Fruit fly (Drosophila melanogaster) whole organism, embryonic: ENCODE results near the gene TrpRS.

Source experiments
- ATbp ChIP-seq: fragments of 200-800 bp; sonication (Bioruptor generic); optimal IDR thresholded peaks from 2 replicates; lab custom pipeline; 2017; ENCODE audit warnings: missing biosample characterization, mild to moderate bottlenecking, missing genetic modification characterization, missing genetic modification reagents
- Blimp-1 ChIP-seq: fragments of 200-800 bp; sonication (Bioruptor generic); optimal IDR thresholded peaks from 3 replicates; lab custom pipeline; 2018; ENCODE audit warnings: missing biosample characterization, missing genetic modification characterization, mild to moderate bottlenecking, moderate library complexity, missing genetic modification reagents
- CG11085 ChIP-seq: fragments of 200-800 bp; sonication (Bioruptor generic); IDR thresholded peaks from 2 replicates; pipeline ENCODE4 v1.3.6; 2022; ENCODE audit warnings: missing biosample characterization, missing genetic modification characterization
- CG13624 ChIP-seq: fragments of 200-800 bp; sonication (Bioruptor generic); optimal IDR thresholded peaks from 2 replicates; lab custom pipeline; 2016; ENCODE audit warnings: missing biosample characterization, missing genetic modification characterization
- CG15011 ChIP-seq: fragments of 200-800 bp; sonication (Bioruptor generic); optimal IDR thresholded peaks from 3 replicates; lab custom pipeline; 2018; ENCODE audit warnings: missing biosample characterization, mild to moderate bottlenecking, missing genetic modification characterization
- CG17612 ChIP-seq: fragments of 200-800 bp; sonication (Bioruptor generic); IDR thresholded peaks from 2 replicates; pipeline ENCODE4 v1.3.6; 2022; ENCODE audit warnings: missing biosample characterization, missing genetic modification characterization
- CG18619 ChIP-seq: fragments of 200-800 bp; sonication (Bioruptor generic); optimal IDR thresholded peaks from 3 replicates; lab custom pipeline; 2017; ENCODE audit warnings: missing biosample characterization, mild to moderate bottlenecking, missing genetic modification characterization
- CG2889 ChIP-seq: fragments of 200-800 bp; sonication (Bioruptor generic); IDR thresholded peaks from 3 replicates; pipeline ENCODE4 v1.3.6; 2022; ENCODE audit warnings: missing biosample characterization, missing genetic modification characterization
- CG31365 ChIP-seq: fragments of 200-800 bp; sonication (Bioruptor generic); optimal IDR thresholded peaks from 2 replicates; lab custom pipeline; 2018; ENCODE audit warnings: missing biosample characterization, mild to moderate bottlenecking, missing genetic modification characterization
- CG3281 ChIP-seq: fragments of 200-800 bp; sonication (Bioruptor generic); optimal IDR thresholded peaks from 3 replicates; lab custom pipeline; 2017; ENCODE audit warnings: missing biosample characterization, mild to moderate bottlenecking, missing genetic modification characterization
- CG34422 ChIP-seq: fragments of 200-800 bp; sonication (Bioruptor generic); IDR thresholded peaks from 3 replicates; pipeline ENCODE4 v1.3.6; 2022; ENCODE audit warnings: missing biosample characterization, missing genetic modification characterization
- CG3995 ChIP-seq: fragments of 200-800 bp; sonication (Bioruptor generic); optimal IDR thresholded peaks from 3 replicates; lab custom pipeline; 2016; ENCODE audit warnings: missing biosample characterization, missing genetic modification characterization
- CG4328 ChIP-seq: fragments of 200-800 bp; sonication (Bioruptor generic); optimal IDR thresholded peaks from 3 replicates; lab custom pipeline; 2017; ENCODE audit warnings: missing biosample characterization, missing genetic modification reagents, missing genetic modification characterization
- CG4424 ChIP-seq: fragments of 200-800 bp; sonication (Bioruptor generic); optimal IDR thresholded peaks from 3 replicates; lab custom pipeline; 2016; ENCODE audit warnings: missing biosample characterization, missing genetic modification characterization
- CG6683 ChIP-seq: fragments of 200-800 bp; sonication (Bioruptor generic); optimal IDR thresholded peaks from 2 replicates; lab custom pipeline; 2017; ENCODE audit warnings: missing biosample characterization, mild to moderate bottlenecking, missing genetic modification characterization, missing genetic modification reagents
- CG8924 ChIP-seq: fragments of 200-800 bp; optimal IDR thresholded peaks from 3 replicates; lab custom pipeline; 2019; ENCODE audit warnings: missing biosample characterization, mild to moderate bottlenecking, missing genetic modification characterization, moderate library complexity
- CG9215 ChIP-seq: fragments of 200-800 bp; sonication (Bioruptor generic); IDR thresholded peaks from 2 replicates; pipeline ENCODE4 v1.3.6; 2022; ENCODE audit warnings: missing biosample characterization, missing genetic modification characterization
- CG9817 ChIP-seq: fragments of 200-800 bp; sonication (Bioruptor generic); optimal IDR thresholded peaks from 2 replicates; lab custom pipeline; 2018; ENCODE audit warnings: missing biosample characterization, mild to moderate bottlenecking, missing genetic modification characterization, moderate library complexity
- Dref ChIP-seq: fragments of 200-800 bp; sonication (Bioruptor generic); IDR thresholded peaks from 2 replicates; pipeline ENCODE4 v1.3.6; 2022; ENCODE audit warnings: missing biosample characterization, missing genetic modification characterization
- Ets97D ChIP-seq: fragments of 200-800 bp; sonication (Bioruptor generic); optimal IDR thresholded peaks from 3 replicates; lab custom pipeline; 2016; ENCODE audit warnings: missing biosample characterization, missing genetic modification characterization
- Hmr ChIP-seq: fragments of 200-800 bp; sonication (Bioruptor generic); optimal IDR thresholded peaks from 3 replicates; lab custom pipeline; 2017; ENCODE audit warnings: mild to moderate bottlenecking, missing biosample characterization, missing genetic modification reagents, missing genetic modification characterization
- Hr3 ChIP-seq: fragments of 200-800 bp; sonication (Bioruptor generic); optimal IDR thresholded peaks from 3 replicates; lab custom pipeline; 2016; ENCODE audit warnings: missing biosample characterization, missing genetic modification characterization
- Myb ChIP-seq: fragments of 200-800 bp; sonication (Bioruptor generic); optimal IDR thresholded peaks from 2 replicates; lab custom pipeline; 2016; ENCODE audit warnings: missing biosample characterization, missing genetic modification characterization
- Oli ChIP-seq: fragments of 200-800 bp; sonication (Bioruptor generic); optimal IDR thresholded peaks from 2 replicates; lab custom pipeline; 2018; ENCODE audit warnings: missing biosample characterization, mild to moderate bottlenecking, missing genetic modification characterization, moderate library complexity
- Xbp1 ChIP-seq: fragments of 200-800 bp; sonication (Bioruptor generic); optimal IDR thresholded peaks from 3 replicates; lab custom pipeline; 2016; ENCODE audit warnings: missing biosample characterization, mild to moderate bottlenecking, missing genetic modification characterization
- ara ChIP-seq: fragments of 200-800 bp; sonication (Bioruptor generic); IDR thresholded peaks from 2 replicates; pipeline ENCODE4 v1.3.6; 2022; ENCODE audit warnings: missing biosample characterization, missing genetic modification characterization
- az2 ChIP-seq: fragments of 200-800 bp; sonication (Bioruptor generic); optimal IDR thresholded peaks from 3 replicates; lab custom pipeline; 2016; ENCODE audit warnings: missing biosample characterization, missing genetic modification characterization
- bbx ChIP-seq: fragments of 200-800 bp; sonication (Bioruptor generic); IDR thresholded peaks from 2 replicates; pipeline ENCODE4 v1.3.6; 2022; ENCODE audit warnings: missing biosample characterization, missing genetic modification characterization; ENCODE audit not compliant: partially characterized antibody
- cg ChIP-seq: fragments of 200-800 bp; sonication (Bioruptor generic); optimal IDR thresholded peaks from 3 replicates; lab custom pipeline; 2019; ENCODE audit warnings: missing biosample characterization, mild to moderate bottlenecking, missing genetic modification characterization, moderate library complexity
- crol ChIP-seq: fragments of 200-800 bp; sonication (Bioruptor generic); IDR thresholded peaks from 2 replicates; pipeline ENCODE4 v1.3.6; 2022; ENCODE audit warnings: missing biosample characterization, missing genetic modification characterization
- dysf ChIP-seq: fragments of 200-800 bp; sonication (Bioruptor generic); IDR thresholded peaks from 3 replicates; pipeline ENCODE4 v1.3.6; 2022; ENCODE audit warnings: missing biosample characterization, missing genetic modification characterization
- eve ChIP-seq, 2 experiments: fragments of >200 bp; optimal IDR thresholded peaks; 2 replicates each; lab custom pipeline; 2017; ENCODE audit warnings: missing biosample characterization in 2 of 2, missing genetic modification characterization in 2 of 2
- gcm ChIP-seq: fragments of 200-800 bp; sonication (Bioruptor generic); optimal IDR thresholded peaks from 2 replicates; lab custom pipeline; 2019; ENCODE audit warnings: missing biosample characterization, mild to moderate bottlenecking, missing genetic modification characterization, moderate library complexity
- gt ChIP-seq: fragments of 200-800 bp; sonication (Bioruptor generic); IDR thresholded peaks from 2 replicates; pipeline ENCODE4 v1.3.6; 2022; ENCODE audit warnings: missing biosample characterization, missing genetic modification characterization
- hth ChIP-seq: fragments of >200 bp; optimal IDR thresholded peaks from 2 replicates; lab custom pipeline; 2017; ENCODE audit warnings: inconsistent platforms
- insv ChIP-seq, 2 experiments: fragments of 200-800 bp; sonication (Bioruptor generic); optimal IDR thresholded peaks; 3 replicates each; lab custom pipeline; 2016 to 2018; ENCODE audit warnings: missing biosample characterization in 2 of 2, missing genetic modification characterization in 2 of 2
- jigr1 ChIP-seq: fragments of 200-800 bp; sonication (Bioruptor generic); IDR thresholded peaks from 3 replicates; pipeline ENCODE4 v1.3.6; 2022; ENCODE audit warnings: missing biosample characterization, missing genetic modification characterization
- ken ChIP-seq: fragments of 200-800 bp; sonication (Bioruptor generic); IDR thresholded peaks from 3 replicates; pipeline ENCODE4 v1.3.6; 2022; ENCODE audit warnings: missing biosample characterization, missing genetic modification characterization
- kni ChIP-seq: fragments of 200-800 bp; sonication (Bioruptor generic); optimal IDR thresholded peaks from 3 replicates; lab custom pipeline; 2017; ENCODE audit warnings: mild to moderate bottlenecking, missing biosample characterization, missing genetic modification reagents, missing genetic modification characterization
- maf-S ChIP-seq: fragments of 200-800 bp; sonication (Bioruptor generic); optimal IDR thresholded peaks from 2 replicates; lab custom pipeline; 2016; ENCODE audit warnings: missing biosample characterization, missing genetic modification characterization
- onecut ChIP-seq: fragments of 200-800 bp; sonication (Bioruptor generic); IDR thresholded peaks from 2 replicates; pipeline ENCODE4 v1.3.6; 2022; ENCODE audit warnings: missing biosample characterization, missing genetic modification characterization
- pita ChIP-seq: fragments of 200-800 bp; sonication (Bioruptor generic); optimal IDR thresholded peaks from 2 replicates; lab custom pipeline; 2017; ENCODE audit warnings: missing biosample characterization, mild to moderate bottlenecking, missing genetic modification characterization
- pzg ChIP-seq: fragments of 200-800 bp; sonication (Bioruptor generic); optimal IDR thresholded peaks from 3 replicates; lab custom pipeline; 2018; ENCODE audit warnings: missing biosample characterization, mild to moderate bottlenecking, missing genetic modification characterization, moderate library complexity
- rib ChIP-seq: fragments of 200-800 bp; sonication (Bioruptor generic); IDR thresholded peaks from 2 replicates; pipeline ENCODE4 v1.3.6; 2022; ENCODE audit warnings: missing biosample characterization, missing genetic modification characterization
- stc ChIP-seq: fragments of 200-800 bp; sonication (Bioruptor generic); IDR thresholded peaks from 2 replicates; pipeline ENCODE4 v1.3.6; 2022; ENCODE audit warnings: missing biosample characterization, missing genetic modification characterization
- sug ChIP-seq: fragments of 200-800 bp; optimal IDR thresholded peaks from 2 replicates; lab custom pipeline; 2019; ENCODE audit warnings: missing biosample characterization, mild to moderate bottlenecking, missing genetic modification characterization, moderate library complexity
- tap ChIP-seq: fragments of 200-800 bp; optimal IDR thresholded peaks from 3 replicates; lab custom pipeline; 2019; ENCODE audit warnings: missing biosample characterization, mild to moderate bottlenecking, missing genetic modification characterization, moderate library complexity
- unc-4 ChIP-seq: fragments of 200-800 bp; sonication (Bioruptor generic); IDR thresholded peaks from 2 replicates; pipeline ENCODE4 v1.3.6; 2022; ENCODE audit warnings: missing biosample characterization, missing genetic modification characterization; ENCODE audit not compliant: partially characterized antibody
- vnd ChIP-seq: fragments of 200-800 bp; sonication (Bioruptor generic); IDR thresholded peaks from 3 replicates; pipeline ENCODE4 v1.3.6; 2022; ENCODE audit warnings: missing biosample characterization, missing genetic modification characterization; ENCODE audit not compliant: partially characterized antibody
- zf30C ChIP-seq: fragments of 200-800 bp; sonication (Bioruptor generic); optimal IDR thresholded peaks from 3 replicates; lab custom pipeline; 2018; ENCODE audit warnings: missing biosample characterization, mild to moderate bottlenecking, missing genetic modification characterization
- zfh1 ChIP-seq: fragments of 200-800 bp; sonication (Bioruptor generic); IDR thresholded peaks from 3 replicates; pipeline ENCODE4 v1.3.6; 2022; ENCODE audit warnings: missing biosample characterization, missing genetic modification characterization

The TrpRS gene

DNA sequence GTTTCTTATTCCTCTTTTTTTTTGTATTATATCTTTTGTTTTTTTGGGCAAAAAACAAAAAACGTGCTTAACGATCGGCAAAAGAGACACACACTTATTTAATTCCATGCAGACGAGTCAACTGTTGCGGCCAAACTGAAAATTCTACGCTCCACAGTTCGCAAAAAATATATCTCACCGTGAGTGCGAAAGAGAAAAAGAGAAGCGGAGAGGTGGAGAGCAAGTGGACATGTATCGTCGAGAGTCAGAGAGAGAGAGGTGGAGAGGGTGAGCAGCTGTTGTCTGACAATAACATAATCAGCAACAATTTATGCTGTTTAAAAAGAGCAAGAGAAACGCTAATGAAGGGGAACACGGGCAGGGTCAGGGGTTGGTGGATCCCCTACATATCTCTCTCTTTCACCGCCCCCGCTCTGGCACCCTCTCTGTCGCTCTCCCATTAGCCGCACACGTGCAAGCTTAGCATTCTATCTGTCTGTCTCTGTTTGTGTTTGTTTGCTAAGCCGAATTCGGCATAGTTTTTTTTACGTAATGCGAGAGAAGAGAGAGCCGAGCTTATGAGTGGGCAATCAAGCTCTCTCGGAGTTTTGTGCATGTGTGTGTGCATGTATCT lies 39.9 kb downstream of the TrpRS start (continued):
- TF ChIP-seq pzg (GFP tag; lab: Kevin White, UChicago): no peak
- TF ChIP-seq unc-4: 0 out of 2 replicates have a peak, but pooled peaks have one; percentile 14
- TF ChIP-seq ken (GFP tag; lab: Robert Waterston, UW): no peak
- no peak for TF ChIP-seq CG9215 (GFP tag; lab: Robert Waterston, UW)
- no peak for TF ChIP-seq dysf (GFP tag; lab: Robert Waterston, UW)
- no peak for TF ChIP-seq CG18619 (GFP tag; lab: Kevin White, UChicago)
- TF ChIP-seq CG3281 (GFP tag; lab: Kevin White, UChicago): no peak
- peak; percentile 82 for TF ChIP-seq rib
- no peak for TF ChIP-seq hth (lab: Kevin White, UChicago)
- TF ChIP-seq jigr1: no peak
- TF ChIP-seq CG8924 (tag; lab: Kevin White, UChicago): no peak
- TF ChIP-seq CG4328 (GFP tag; lab: Kevin White, UChicago): no peak
- no peak for TF ChIP-seq Myb (GFP tag; lab: Kevin White, UChicago)
- TF ChIP-seq sug (tag; lab: Kevin White, UChicago): peak; percentile 58
- no peak for TF ChIP-seq Ets97D (GFP tag; lab: Kevin White, UChicago)
- TF ChIP-seq CG15011: no peak
- TF ChIP-seq gt (GFP tag; lab: Robert Waterston, UW): no peak
- TF ChIP-seq CG34422 (GFP tag; lab: Robert Waterston, UW): no peak; the same call in 2 of the 3 replicates
- TF ChIP-seq CG17612 (GFP tag; lab: Robert Waterston, UW): no peak
- TF ChIP-seq zf30C (GFP tag; lab: Kevin White, UChicago): no peak
- TF ChIP-seq Dref (GFP tag; lab: Robert Waterston, UW): no peak
- no peak for TF ChIP-seq CG2889 (GFP tag; lab: Robert Waterston, UW)
- TF ChIP-seq gcm (GFP tag; lab: Kevin White, UChicago): no peak
- TF ChIP-seq insv (GFP tag; optimal IDR thresholded peaks at IDR 0.05; lab: Kevin White, UChicago): no peak
- TF ChIP-seq az2 (GFP tag; lab: Kevin White, UChicago): no peak
- no peak for TF ChIP-seq CG6683 (GFP tag; lab: Kevin White, UChicago)
- TF ChIP-seq bbx: no peak
- no peak for TF ChIP-seq stc (GFP tag; lab: Robert Waterston, UW)
- TF ChIP-seq CG9817 (tag; lab: Kevin White, UChicago): no peak
- TF ChIP-seq ara: no peak
- no peak for TF ChIP-seq CG31365 (tag; lab: Kevin White, UChicago)
- TF ChIP-seq cg (GFP tag; lab: Kevin White, UChicago): peak; percentile 82
- no peak for TF ChIP-seq zfh1 (GFP tag; lab: Robert Waterston, UW)
- TF ChIP-seq Xbp1: no peak
- TF ChIP-seq vnd: no peak
- peak; percentile 69 for TF ChIP-seq kni
- peak; percentile 100 for TF ChIP-seq crol (GFP tag; lab: Robert Waterston, UW)
- no peak for TF ChIP-seq pita (GFP tag; lab: Kevin White, UChicago)
- TF ChIP-seq maf-S: no peak
- no peak for TF ChIP-seq Oli
- TF ChIP-seq CG3995: no peak
- TF ChIP-seq Hr3: no peak
- TF ChIP-seq CG11085 (GFP tag; lab: Robert Waterston, UW): no peak
- TF ChIP-seq CG4424 (GFP tag; lab: Kevin White, UChicago): no peak
- TF ChIP-seq Hmr (GFP tag; lab: Kevin White, UChicago): no peak
- TF ChIP-seq ATbp: no peak
- no peak for TF ChIP-seq CG13624
- peak in 1 of 2 experiments; percentile 61 for TF ChIP-seq eve (GFP tag; optimal IDR thresholded peaks at IDR 0.05; lab: Kevin White, UChicago)
- no peak for TF ChIP-seq Blimp-1 (GFP tag; lab: Kevin White, UChicago)
- TF ChIP-seq tap (tag; lab: Kevin White, UChicago): no peak
- no peak for TF ChIP-seq onecut
